Worm (Caenorhabditis elegans) whole organism, mixed stage, embryonic: ENCODE measurements around the gene ZK792.7.

Experiments used
- blmp-1 ChIP-seq: fragments of 150-350 bp; optimal IDR thresholded peaks from 2 replicates; lab custom pipeline; 2014; ENCODE audit warnings: missing biosample characterization, missing genetic modification characterization
- ces-1 ChIP-seq: fragments of 150-350 bp; optimal IDR thresholded peaks from 2 replicates; lab custom pipeline; 2014; ENCODE audit warnings: missing biosample characterization, missing genetic modification reagents, missing genetic modification characterization
- elt-1 ChIP-seq: sonication (generic microtip); optimal IDR thresholded peaks from 2 replicates; lab custom pipeline; 2017; ENCODE audit warnings: missing genetic modification characterization, mild to moderate bottlenecking, missing compliant biosample characterization, antibody characterized with exemption, moderate library complexity, borderline replicate concordance; ENCODE audit not compliant: insufficient read depth
- elt-3 ChIP-seq: fragments of 150-350 bp; optimal IDR thresholded peaks from 2 replicates; lab custom pipeline; 2014; ENCODE audit warnings: missing biosample characterization, missing genetic modification characterization
- flh-1 ChIP-seq: fragments of 200-800 bp; sonication (Bioruptor generic); optimal IDR thresholded peaks from 2 replicates; lab custom pipeline; 2018; ENCODE audit warnings: mild to moderate bottlenecking, missing genetic modification characterization, moderate library complexity, missing compliant biosample characterization
- lin-13 ChIP-seq: fragments of 150-350 bp; optimal IDR thresholded peaks from 2 replicates; lab custom pipeline; 2014; ENCODE audit warnings: missing biosample characterization, missing genetic modification characterization
- snpc-4 ChIP-seq: fragments of 150-350 bp; optimal IDR thresholded peaks from 2 replicates; lab custom pipeline; 2014; ENCODE audit warnings: missing biosample characterization, missing genetic modification characterization
- unc-120 ChIP-seq: sonication (generic microtip); optimal IDR thresholded peaks from 2 replicates; lab custom pipeline; 2017; ENCODE audit warnings: missing genetic modification characterization, missing compliant biosample characterization; ENCODE audit not compliant: poor library complexity, severe bottlenecking
- unc-39 ChIP-seq: fragments of 150-350 bp; optimal IDR thresholded peaks from 2 replicates; lab custom pipeline; 2014; ENCODE audit warnings: missing biosample characterization, missing genetic modification characterization

DNA sequence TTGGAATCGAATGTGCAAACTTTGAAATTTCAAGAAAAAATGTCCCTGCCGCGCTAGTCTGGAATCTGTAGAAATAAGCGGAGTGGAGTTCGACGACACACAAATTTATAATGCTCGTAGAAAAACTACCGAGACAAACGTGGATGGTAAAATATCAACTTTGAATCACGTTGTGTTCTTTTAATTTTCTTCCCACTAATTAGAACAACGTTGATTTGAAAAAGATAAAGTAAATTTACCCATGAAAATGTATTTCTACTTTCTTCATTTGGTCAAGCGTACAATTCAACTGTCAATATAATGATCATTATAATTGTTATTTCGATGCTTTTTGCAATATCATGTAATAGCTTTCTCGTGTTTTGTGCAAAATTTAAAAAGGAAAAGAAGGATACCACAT, 48.2 kb downstream of the ZK792.7 start, which contains the start of gene K01A6.5:
- TF ChIP-seq lin-13 (tag; lab: Kevin White, UChicago) (no peak), unc-39 (tag; lab: Kevin White, UChicago) (no peak), unc-120 (tag; lab: Kevin White, UChicago) (no peak), snpc-4 (tag; lab: Kevin White, UChicago) (no peak), flh-1 (GFP tag; lab: Kevin White, UChicago) (no peak), elt-3 (tag; lab: Kevin White, UChicago) (no peak), blmp-1 (tag; lab: Kevin White, UChicago) (no peak), ces-1 (GFP tag; lab: Kevin White, UChicago) (no peak), elt-1 (tag; lab: Kevin White, UChicago) (no peak)
